Worm (Caenorhabditis elegans) whole organism, early embryonic: ENCODE data around the gene F08C6.5.

Source experiments
- B0310.2 ChIP-seq: sonication (generic microtip); optimal IDR thresholded peaks from 2 replicates; lab custom pipeline; 2016; ENCODE audit warnings: mild to moderate bottlenecking, missing genetic modification characterization, missing compliant biosample characterization
- F13C5.2 ChIP-seq: sonication (generic microtip); optimal IDR thresholded peaks from 2 replicates; lab custom pipeline; 2017; ENCODE audit warnings: mild to moderate bottlenecking, missing genetic modification characterization, inconsistent platforms, missing compliant biosample characterization
- aly-1 ChIP-seq: sonication (generic microtip); optimal IDR thresholded peaks from 2 replicates; lab custom pipeline; 2016; ENCODE audit warnings: missing genetic modification characterization, missing compliant biosample characterization
- ama-1 ChIP-seq: fragments of 150-350 bp; optimal IDR thresholded peaks from 2 replicates; lab custom pipeline; 2014
- ceh-13 ChIP-seq: fragments of 200-800 bp; sonication (Bioruptor generic); optimal IDR thresholded peaks from 2 replicates; lab custom pipeline; 2018; ENCODE audit warnings: mild to moderate bottlenecking, missing genetic modification characterization, missing compliant biosample characterization
- ceh-36 ChIP-seq: sonication (generic microtip); optimal IDR thresholded peaks from 2 replicates; lab custom pipeline; 2016; ENCODE audit warnings: missing genetic modification characterization, inconsistent platforms, missing compliant biosample characterization
- ets-7 ChIP-seq: sonication (generic microtip); optimal IDR thresholded peaks from 2 replicates; lab custom pipeline; 2016; ENCODE audit warnings: missing genotype, missing genetic modification characterization, missing compliant biosample characterization
- flt-1 ChIP-seq: fragments of 200-800 bp; sonication (Bioruptor generic); IDR thresholded peaks from 2 replicates; pipeline ENCODE4 v1.3.6; 2022; ENCODE audit warnings: missing genetic modification characterization, missing compliant biosample characterization
- hmbx-1 ChIP-seq: sonication (generic microtip); optimal IDR thresholded peaks from 2 replicates; lab custom pipeline; 2016; ENCODE audit warnings: mild to moderate bottlenecking, missing genetic modification characterization, missing compliant biosample characterization
- hmg-4 ChIP-seq: fragments of 200-800 bp; sonication (Bioruptor generic); optimal IDR thresholded peaks from 2 replicates; lab custom pipeline; 2018; ENCODE audit warnings: mild to moderate bottlenecking, missing genetic modification characterization, missing compliant biosample characterization
- hnd-1 ChIP-seq: sonication (generic microtip); optimal IDR thresholded peaks from 2 replicates; lab custom pipeline; 2016; ENCODE audit warnings: missing genetic modification characterization, missing compliant biosample characterization
- pes-1 ChIP-seq: fragments of 200-800 bp; sonication (Bioruptor generic); IDR thresholded peaks from 2 replicates; pipeline ENCODE4 v1.3.6; 2022; ENCODE audit warnings: missing genetic modification reagents, missing genetic modification characterization, missing compliant biosample characterization
- scrt-1 ChIP-seq: fragments of 200-800 bp; sonication (Bioruptor generic); IDR thresholded peaks from 2 replicates; pipeline ENCODE4 v1.3.6; 2022; ENCODE audit warnings: missing genetic modification characterization, missing compliant biosample characterization
- sea-1 ChIP-seq: fragments of 200-800 bp; sonication (Bioruptor generic); conservative IDR thresholded peaks from 2 replicates; pipeline ENCODE4 v1.3.6; 2022; ENCODE audit warnings: missing genetic modification characterization, missing compliant biosample characterization
- tbx-11 ChIP-seq: fragments of 200-800 bp; sonication (Bioruptor generic); IDR thresholded peaks from 2 replicates; pipeline ENCODE4 v1.3.6; 2022; ENCODE audit warnings: missing genetic modification characterization, missing compliant biosample characterization
- tbx-37 ChIP-seq: fragments of 200-800 bp; sonication (Bioruptor generic); conservative IDR thresholded peaks from 2 replicates; pipeline ENCODE4 v1.3.6; 2022; ENCODE audit warnings: missing genetic modification reagents, missing genetic modification characterization, missing compliant biosample characterization
- tra-4 ChIP-seq: sonication (generic microtip); optimal IDR thresholded peaks from 2 replicates; lab custom pipeline; 2017; ENCODE audit warnings: missing genetic modification characterization, missing compliant biosample characterization

Gene F08C6.5

DNA sequence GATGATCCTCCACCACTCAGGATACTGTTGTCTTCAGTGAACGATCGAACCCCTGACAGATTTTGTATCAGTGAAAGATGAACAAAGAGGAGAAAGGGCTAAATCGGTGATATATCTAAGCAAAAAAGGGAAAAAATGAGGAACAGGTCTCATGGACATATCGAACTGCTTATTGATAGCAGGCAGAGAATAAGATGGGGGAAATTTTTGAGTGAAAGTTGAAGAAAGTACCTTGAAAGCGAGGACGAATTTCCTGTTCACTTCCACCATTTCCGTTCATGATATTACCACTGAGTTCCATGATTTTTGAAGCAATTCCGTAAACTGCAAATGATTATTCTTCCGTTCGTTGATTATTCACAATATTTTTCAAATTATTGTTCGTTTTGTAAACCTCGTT is 5.9 kb upstream of the F08C6.5 start:
- TF ChIP-seq ceh-13 (no peak), hmg-4 (GFP tag; lab: Kevin White, UChicago) (no peak), hmbx-1 (tag; lab: Kevin White, UChicago) (no peak), scrt-1 (no peak), pes-1 (GFP tag; lab: Robert Waterston, UW) (no peak), flt-1 (GFP tag; lab: Robert Waterston, UW) (no peak), tra-4 (tag; lab: Kevin White, UChicago) (no peak), B0310.2 (tag; lab: Kevin White, UChicago) (no peak), tbx-11 (no peak), tbx-37 (GFP tag; lab: Robert Waterston, UW) (no peak), F13C5.2 (tag; lab: Kevin White, UChicago) (no peak), aly-1 (tag; lab: Kevin White, UChicago) (no peak), ceh-36 (no peak), ets-7 (no peak), ama-1 (no peak), hnd-1 (tag; lab: Kevin White, UChicago) (no peak), sea-1 (GFP tag; lab: Robert Waterston, UW) (no peak)

DNA sequence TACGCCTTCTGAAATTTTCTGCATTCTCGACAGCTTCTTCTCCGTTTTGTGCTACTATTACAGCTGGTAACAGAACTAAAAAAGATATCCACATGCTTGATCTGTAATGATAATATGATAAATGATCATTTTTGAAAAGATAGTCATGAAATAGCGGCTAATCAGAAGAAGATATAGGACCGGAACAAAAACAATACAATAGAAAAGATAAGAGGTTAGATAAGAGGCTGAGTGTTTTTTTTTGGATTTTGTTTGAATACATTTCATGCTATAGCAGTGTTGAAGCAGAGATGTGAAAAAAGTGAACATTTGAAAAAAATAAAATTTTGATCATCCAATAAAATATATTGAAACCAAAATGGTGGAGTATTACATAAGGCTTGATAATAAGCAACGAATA is 4.9 kb upstream of the F08C6.5 start, which contains the start of gene F46C8.8:
Gene F46C8.8, minus strand, starts transcription at position 101 of the 400 bp plus-strand sequence.
- TF ChIP-seq hnd-1 (tag; lab: Kevin White, UChicago) (no peak), flt-1 (GFP tag; lab: Robert Waterston, UW) (no peak), B0310.2 (tag; lab: Kevin White, UChicago) (no peak), hmbx-1 (tag; lab: Kevin White, UChicago) (no peak), sea-1 (GFP tag; lab: Robert Waterston, UW) (no peak), pes-1 (GFP tag; lab: Robert Waterston, UW) (no peak)

DNA sequence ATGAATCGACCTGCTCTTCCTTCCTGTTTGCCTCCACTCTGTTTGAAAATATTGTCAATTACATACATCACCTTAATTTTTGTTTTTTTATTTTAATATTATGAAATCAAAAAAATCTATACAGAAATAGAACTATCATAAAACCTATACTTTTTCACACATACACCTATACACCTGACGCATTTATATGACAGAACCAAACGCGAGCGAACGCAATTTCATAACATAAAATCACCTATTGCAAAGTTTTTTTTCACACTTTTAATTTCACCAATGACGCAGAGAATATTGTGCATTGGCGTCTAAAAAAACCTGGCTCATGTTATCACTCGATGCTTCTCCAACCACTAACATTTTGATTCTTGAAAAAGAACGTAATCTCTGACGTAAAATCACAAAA is 2.8 kb downstream of the F08C6.5 start:
- TF ChIP-seq tbx-37 (GFP tag; lab: Robert Waterston, UW) = no peak
- no peak for TF ChIP-seq ceh-13
- TF ChIP-seq sea-1 (GFP tag; lab: Robert Waterston, UW) = no peak
- no peak for TF ChIP-seq ceh-36
- no peak for TF ChIP-seq aly-1 (tag; lab: Kevin White, UChicago)
- TF ChIP-seq hmg-4 (GFP tag; lab: Kevin White, UChicago) = no peak
- no peak for TF ChIP-seq hmbx-1 (tag; lab: Kevin White, UChicago)
- TF ChIP-seq scrt-1 = no peak
- no peak for TF ChIP-seq ama-1
- TF ChIP-seq tra-4 (tag; lab: Kevin White, UChicago) = no peak

DNA sequence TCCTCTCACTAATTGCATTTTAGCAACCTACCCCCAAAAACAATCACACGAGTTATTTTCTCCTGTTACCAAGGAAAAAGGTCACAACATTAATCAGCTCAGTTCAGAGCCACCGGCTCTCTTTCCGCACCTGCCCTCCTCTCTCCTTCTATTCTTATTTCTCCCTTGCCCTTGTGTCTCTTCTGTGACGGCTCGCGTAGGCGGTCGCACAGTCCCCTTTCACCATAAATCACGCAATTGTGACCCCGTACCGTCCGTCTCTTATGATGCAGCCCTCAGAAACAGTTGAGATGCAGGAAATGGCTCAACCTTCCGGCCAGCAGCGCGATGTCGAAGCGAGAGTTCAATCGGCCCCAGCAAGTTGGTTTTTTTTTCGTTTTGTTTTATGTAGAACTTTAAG is 3.4 kb downstream of the F08C6.5 start, which contains the start of gene sto-1:
Gene sto-1, plus strand, starts transcription at position 200 of the 400 bp plus-strand sequence.
- TF ChIP-seq sea-1 (GFP tag; lab: Robert Waterston, UW) (no peak), scrt-1 (no peak), tbx-11 (no peak), pes-1 (GFP tag; lab: Robert Waterston, UW) (no peak), tra-4 (tag; lab: Kevin White, UChicago) (no peak), hnd-1 (tag; lab: Kevin White, UChicago) (no peak), ets-7 (peak; percentile 41), tbx-37 (GFP tag; lab: Robert Waterston, UW) (no peak), ceh-13 (no peak), hmg-4 (GFP tag; lab: Kevin White, UChicago) (peak; percentile 74), B0310.2 (tag; lab: Kevin White, UChicago) (no peak), F13C5.2 (tag; lab: Kevin White, UChicago) (no peak), aly-1 (tag; lab: Kevin White, UChicago) (peak; percentile 73), hmbx-1 (tag; lab: Kevin White, UChicago) (no peak), ceh-36 (no peak)

DNA sequence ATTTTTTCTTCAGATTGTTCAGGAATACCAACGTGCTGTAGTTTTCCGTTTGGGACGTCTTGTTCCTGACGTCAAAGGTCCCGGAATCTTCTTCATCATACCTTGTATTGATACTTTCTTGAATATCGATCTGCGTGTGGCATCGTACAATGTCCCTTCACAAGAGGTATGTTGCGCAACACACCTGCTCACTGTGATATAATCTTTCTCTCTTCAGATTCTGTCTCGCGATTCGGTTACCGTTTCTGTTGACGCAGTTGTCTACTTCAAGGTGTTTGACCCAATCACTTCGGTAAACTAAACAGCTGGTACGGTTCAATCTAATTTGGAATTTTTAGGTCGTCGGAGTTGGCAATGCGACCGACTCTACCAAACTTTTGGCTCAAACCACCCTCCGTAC is 4.2 kb downstream of the F08C6.5 start:
- TF ChIP-seq hmbx-1 (tag; lab: Kevin White, UChicago) (no peak), B0310.2 (tag; lab: Kevin White, UChicago) (no peak), ama-1 (no peak), F13C5.2 (tag; lab: Kevin White, UChicago) (no peak), scrt-1 (no peak), tbx-11 (no peak), ets-7 (no peak), ceh-36 (no peak), tra-4 (tag; lab: Kevin White, UChicago) (no peak), aly-1 (tag; lab: Kevin White, UChicago) (no peak), ceh-13 (no peak), hmg-4 (GFP tag; lab: Kevin White, UChicago) (no peak), flt-1 (GFP tag; lab: Robert Waterston, UW) (no peak), sea-1 (GFP tag; lab: Robert Waterston, UW) (no peak), pes-1 (GFP tag; lab: Robert Waterston, UW) (no peak), hnd-1 (tag; lab: Kevin White, UChicago) (no peak), tbx-37 (GFP tag; lab: Robert Waterston, UW) (no peak)

DNA sequence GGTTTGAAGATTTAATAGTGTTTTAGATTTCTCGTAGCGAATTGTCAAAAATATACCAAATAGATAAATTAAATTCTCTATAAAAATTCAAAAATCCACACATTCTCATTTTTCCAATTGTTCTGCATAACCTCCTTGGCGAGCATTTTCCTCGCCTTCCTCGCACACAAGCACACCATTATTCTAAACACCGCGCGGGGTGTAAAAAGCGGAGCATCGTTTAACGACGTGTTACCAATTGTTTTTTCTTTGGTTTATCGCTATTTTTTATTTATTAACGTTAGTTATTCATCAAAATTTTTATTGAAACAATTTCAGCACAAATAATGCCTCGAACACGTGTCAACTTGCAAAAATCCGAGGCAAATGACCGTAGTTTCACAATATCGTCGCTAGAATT is 5.8 kb downstream of the F08C6.5 start, which contains the start of gene vps-52:
Gene vps-52, plus strand, starts transcription at position 319 of the 400 bp plus-strand sequence.
- TF ChIP-seq tra-4 (tag; lab: Kevin White, UChicago) (no peak), flt-1 (GFP tag; lab: Robert Waterston, UW) (no peak), hmg-4 (GFP tag; lab: Kevin White, UChicago) (no peak), hmbx-1 (tag; lab: Kevin White, UChicago) (no peak), sea-1 (GFP tag; lab: Robert Waterston, UW) (no peak), B0310.2 (tag; lab: Kevin White, UChicago) (no peak), ama-1 (no peak), F13C5.2 (tag; lab: Kevin White, UChicago) (no peak), ceh-13 (no peak), aly-1 (tag; lab: Kevin White, UChicago) (no peak), scrt-1 (no peak)

DNA sequence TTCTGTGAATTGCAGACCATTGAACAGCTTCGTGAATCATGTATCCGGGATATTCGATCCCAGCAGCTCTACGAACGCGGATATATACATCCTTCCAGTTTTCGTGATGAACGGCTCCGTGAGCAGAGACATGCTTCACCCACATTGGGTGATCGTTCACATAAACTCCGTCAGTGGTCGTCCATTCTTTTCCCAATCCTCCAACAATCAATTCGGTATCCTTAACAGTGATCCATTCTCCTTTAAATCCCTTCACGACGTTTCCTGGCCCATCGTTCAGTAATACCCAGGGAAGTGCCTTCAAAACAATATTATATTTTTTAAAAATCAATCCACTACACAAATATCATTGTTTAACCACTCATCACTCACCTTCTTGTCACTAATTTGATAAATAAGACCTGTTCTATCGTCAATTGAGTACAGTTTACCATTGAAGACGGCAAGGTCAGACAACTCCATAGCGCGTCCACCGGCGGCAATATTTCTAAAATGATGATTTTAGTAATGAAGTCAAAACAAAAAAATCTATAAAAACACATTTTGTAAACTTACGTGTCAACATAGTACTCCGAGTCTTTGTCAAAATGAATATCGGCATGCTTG is 9.6 kb downstream of the F08C6.5 start:
- TF ChIP-seq F13C5.2 (tag; lab: Kevin White, UChicago) (no peak), tra-4 (tag; lab: Kevin White, UChicago) (no peak), tbx-11 (no peak)
